Fruit fly (Drosophila melanogaster) whole organism, embryonic: ENCODE data around the gene Ntf-2.

ENCODE experiments used
- Antp ChIP-seq: fragments of 200-800 bp; sonication (Bioruptor generic); optimal IDR thresholded peaks from 3 replicates; lab custom pipeline; 2016; ENCODE audit warnings: missing biosample characterization, missing genetic modification characterization
- Asciz ChIP-seq: fragments of 200-800 bp; sonication (Bioruptor generic); optimal IDR thresholded peaks from 2 replicates; lab custom pipeline; 2017; ENCODE audit warnings: missing biosample characterization, mild to moderate bottlenecking, missing genetic modification characterization, missing genetic modification reagents
- CG10147 ChIP-seq: fragments of 200-800 bp; sonication (Bioruptor generic); optimal IDR thresholded peaks from 2 replicates; lab custom pipeline; 2019; ENCODE audit warnings: missing biosample characterization, mild to moderate bottlenecking, missing genetic modification characterization, moderate library complexity
- CG10209 ChIP-seq: fragments of 200-800 bp; sonication (Bioruptor generic); optimal IDR thresholded peaks from 3 replicates; lab custom pipeline; 2017; ENCODE audit warnings: missing biosample characterization, mild to moderate bottlenecking, missing genetic modification characterization, missing genetic modification reagents
- CG12659 ChIP-seq: fragments of 200-800 bp; sonication (Bioruptor generic); optimal IDR thresholded peaks from 3 replicates; lab custom pipeline; 2017; ENCODE audit warnings: mild to moderate bottlenecking, missing biosample characterization, missing genetic modification reagents, missing genetic modification characterization
- CG13296 ChIP-seq: fragments of 200-800 bp; sonication (Bioruptor generic); optimal IDR thresholded peaks from 3 replicates; lab custom pipeline; 2018; ENCODE audit warnings: missing biosample characterization, mild to moderate bottlenecking, missing genetic modification characterization
- CG13775 ChIP-seq: fragments of 200-800 bp; sonication (Bioruptor generic); optimal IDR thresholded peaks from 3 replicates; lab custom pipeline; 2017; ENCODE audit warnings: missing biosample characterization, mild to moderate bottlenecking, missing genetic modification characterization
- CG15479 ChIP-seq: fragments of 200-800 bp; sonication (Bioruptor generic); optimal IDR thresholded peaks from 3 replicates; lab custom pipeline; 2019; ENCODE audit warnings: missing biosample characterization, mild to moderate bottlenecking, missing genetic modification characterization, moderate library complexity
- CG16813 ChIP-seq: fragments of 200-800 bp; sonication (Bioruptor generic); IDR thresholded peaks from 3 replicates; pipeline ENCODE4 v1.3.6; 2022; ENCODE audit warnings: missing biosample characterization, missing genetic modification characterization; ENCODE audit not compliant: partially characterized antibody
- CG17361 ChIP-seq: fragments of 200-800 bp; sonication (Bioruptor generic); IDR thresholded peaks from 3 replicates; pipeline ENCODE4 v1.3.6; 2022; ENCODE audit warnings: missing biosample characterization, missing genetic modification characterization
- CG17829 ChIP-seq: fragments of 200-800 bp; optimal IDR thresholded peaks from 2 replicates; lab custom pipeline; 2019; ENCODE audit warnings: missing biosample characterization, mild to moderate bottlenecking, missing genetic modification characterization, moderate library complexity
- CG2202 ChIP-seq: fragments of 200-800 bp; sonication (Bioruptor generic); optimal IDR thresholded peaks from 2 replicates; lab custom pipeline; 2018; ENCODE audit warnings: missing biosample characterization, mild to moderate bottlenecking, missing genetic modification characterization
- CG31388 ChIP-seq: fragments of 200-800 bp; sonication (Bioruptor generic); optimal IDR thresholded peaks from 2 replicates; lab custom pipeline; 2016; ENCODE audit warnings: missing biosample characterization, missing genetic modification characterization
- CG31441 ChIP-seq: fragments of 200-800 bp; sonication (Bioruptor generic); IDR thresholded peaks from 2 replicates; pipeline ENCODE4 v1.3.6; 2022; ENCODE audit warnings: missing biosample characterization, missing genetic modification characterization
- CG32772 ChIP-seq: fragments of 200-800 bp; sonication (Bioruptor generic); IDR thresholded peaks from 2 replicates; pipeline ENCODE4 v1.3.6; 2022; ENCODE audit warnings: missing biosample characterization, missing genetic modification characterization
- CG34224 ChIP-seq: fragments of 200-800 bp; sonication (Bioruptor generic); IDR thresholded peaks from 3 replicates; pipeline ENCODE4 v1.3.6; 2022; ENCODE audit warnings: missing biosample characterization, missing genetic modification characterization; ENCODE audit not compliant: partially characterized antibody
- CG4328 ChIP-seq: fragments of 200-800 bp; sonication (Bioruptor generic); optimal IDR thresholded peaks from 3 replicates; lab custom pipeline; 2017; ENCODE audit warnings: missing biosample characterization, missing genetic modification reagents, missing genetic modification characterization
- CG4854 ChIP-seq: fragments of 200-800 bp; sonication (Bioruptor generic); optimal IDR thresholded peaks from 2 replicates; lab custom pipeline; 2016; ENCODE audit warnings: missing biosample characterization, missing genetic modification characterization, inconsistent platforms
- CG6272 ChIP-seq: fragments of 200-800 bp; sonication (Bioruptor generic); IDR thresholded peaks from 2 replicates; pipeline ENCODE4 v1.3.6; 2022; ENCODE audit warnings: missing biosample characterization, missing genetic modification characterization
- CG7271 ChIP-seq: fragments of 200-800 bp; sonication (Bioruptor generic); optimal IDR thresholded peaks from 2 replicates; lab custom pipeline; 2018; ENCODE audit warnings: missing biosample characterization, mild to moderate bottlenecking, missing genetic modification characterization, moderate library complexity
- CG7372 ChIP-seq: fragments of 200-800 bp; sonication (Bioruptor generic); IDR thresholded peaks from 2 replicates; pipeline ENCODE4 v1.3.6; 2022; ENCODE audit warnings: missing biosample characterization, missing genetic modification characterization
- HHEX ChIP-seq: fragments of 200-800 bp; sonication (Bioruptor generic); optimal IDR thresholded peaks from 3 replicates; lab custom pipeline; 2017; ENCODE audit warnings: missing biosample characterization, mild to moderate bottlenecking, missing genetic modification characterization, missing genetic modification reagents
- HLH54F ChIP-seq: fragments of 200-800 bp; sonication (Bioruptor generic); optimal IDR thresholded peaks from 3 replicates; lab custom pipeline; 2016; ENCODE audit warnings: missing biosample characterization, missing genetic modification characterization
- HmgZ ChIP-seq: fragments of 200-800 bp; sonication (Bioruptor generic); optimal IDR thresholded peaks from 2 replicates; lab custom pipeline; 2018; ENCODE audit warnings: missing biosample characterization, mild to moderate bottlenecking, missing genetic modification characterization
- Hmr ChIP-seq: fragments of 200-800 bp; sonication (Bioruptor generic); optimal IDR thresholded peaks from 3 replicates; lab custom pipeline; 2017; ENCODE audit warnings: mild to moderate bottlenecking, missing biosample characterization, missing genetic modification reagents, missing genetic modification characterization
- Neu2 ChIP-seq: fragments of 200-800 bp; sonication (Bioruptor generic); optimal IDR thresholded peaks from 3 replicates; lab custom pipeline; 2016; ENCODE audit warnings: missing biosample characterization, missing genetic modification characterization, borderline replicate concordance
- Nf-YA ChIP-seq: fragments of 200-800 bp; sonication (Bioruptor generic); IDR thresholded peaks from 2 replicates; pipeline ENCODE4 v1.3.6; 2022; ENCODE audit warnings: missing biosample characterization, missing genetic modification characterization
- Rfx ChIP-seq: fragments of 200-800 bp; sonication (Bioruptor generic); IDR thresholded peaks from 2 replicates; pipeline ENCODE4 v1.3.6; 2022; ENCODE audit warnings: missing biosample characterization, missing genetic modification characterization
- Rx ChIP-seq: fragments of 200-800 bp; sonication (Bioruptor generic); IDR thresholded peaks from 2 replicates; pipeline ENCODE4 v1.3.6; 2022; ENCODE audit warnings: missing biosample characterization, missing genetic modification characterization
- Sin3A ChIP-seq: fragments of >200 bp; optimal IDR thresholded peaks from 2 replicates; lab custom pipeline; 2018
- Sox100B ChIP-seq: fragments of 200-800 bp; sonication (Bioruptor generic); optimal IDR thresholded peaks from 3 replicates; lab custom pipeline; 2018; ENCODE audit warnings: missing biosample characterization, mild to moderate bottlenecking, missing genetic modification characterization
- Taf1 ChIP-seq: fragments of 200-800 bp; sonication (Bioruptor generic); IDR thresholded peaks from 2 replicates; pipeline ENCODE4 v1.3.6; 2022; ENCODE audit warnings: missing biosample characterization, missing genetic modification characterization
- Trl ChIP-seq, 3 experiments: fragments of >200 bp in 2 of 3; fragments of 200-800 bp in 1 of 3; sonication (Bioruptor generic) in 1 of 3; optimal IDR thresholded peaks; 2 replicates in 1 of 3; 3 replicates in 2 of 3; lab custom pipeline; 2016 to 2017; ENCODE audit warnings: missing biosample characterization in 1 of 3, missing genetic modification characterization in 1 of 3
- Xrp1 ChIP-seq: fragments of 200-800 bp; sonication (Bioruptor generic); IDR thresholded peaks from 2 replicates; pipeline ENCODE4 v1.3.6; 2022; ENCODE audit warnings: missing biosample characterization, missing genetic modification characterization
- ato ChIP-seq: fragments of 200-800 bp; sonication (Bioruptor generic); IDR thresholded peaks from 2 replicates; pipeline ENCODE4 v1.3.6; 2022; ENCODE audit warnings: missing biosample characterization, missing genetic modification characterization; ENCODE audit not compliant: partially characterized antibody
- bowl ChIP-seq: fragments of 200-800 bp; sonication (Bioruptor generic); IDR thresholded peaks from 2 replicates; pipeline ENCODE4 v1.3.6; 2022; ENCODE audit warnings: missing biosample characterization, missing genetic modification characterization
- ci ChIP-seq: fragments of 200-800 bp; sonication (Bioruptor generic); IDR thresholded peaks from 3 replicates; pipeline ENCODE4 v1.3.6; 2022; ENCODE audit warnings: missing biosample characterization, missing genetic modification characterization
- dmrt99B ChIP-seq: fragments of 200-800 bp; sonication (Bioruptor generic); optimal IDR thresholded peaks from 2 replicates; lab custom pipeline; 2018; ENCODE audit warnings: missing biosample characterization, mild to moderate bottlenecking, missing genetic modification characterization, moderate library complexity
- en ChIP-seq: fragments of 200-800 bp; sonication (Bioruptor generic); optimal IDR thresholded peaks from 2 replicates; lab custom pipeline; 2016; ENCODE audit warnings: missing biosample characterization, missing genetic modification characterization
- ftz-f1 ChIP-seq: fragments of 200-800 bp; sonication (Bioruptor generic); optimal IDR thresholded peaks from 2 replicates; lab custom pipeline; 2016; ENCODE audit warnings: missing biosample characterization, missing genetic modification characterization
- gt ChIP-seq: fragments of 200-800 bp; sonication (Bioruptor generic); IDR thresholded peaks from 2 replicates; pipeline ENCODE4 v1.3.6; 2022; ENCODE audit warnings: missing biosample characterization, missing genetic modification characterization
- lola ChIP-seq, 3 experiments: fragments of >200 bp in 2 of 3; fragments of 200-800 bp in 1 of 3; sonication (Bioruptor generic) in 1 of 3; optimal IDR thresholded peaks; 2 replicates each; lab custom pipeline; 2017 to 2019; ENCODE audit warnings: missing biosample characterization in 3 of 3, missing genetic modification characterization in 3 of 3, mild to moderate bottlenecking in 1 of 3, moderate library complexity in 1 of 3
- mirr ChIP-seq: fragments of 200-800 bp; sonication (Bioruptor generic); optimal IDR thresholded peaks from 3 replicates; lab custom pipeline; 2018; ENCODE audit warnings: missing biosample characterization, mild to moderate bottlenecking, missing genetic modification characterization
- pan ChIP-seq, 4 experiments: fragments of >200 bp in 3 of 4; fragments of 200-800 bp in 1 of 4; sonication (Bioruptor generic) in 1 of 4; optimal IDR thresholded peaks in 3 of 4; IDR thresholded peaks in 1 of 4; 2 replicates each; pipeline versions ENCODE4 v1.3.6 to Lab custom; 2017 to 2022; ENCODE audit warnings: missing biosample characterization in 2 of 4, missing genetic modification characterization in 2 of 4, mixed read lengths in 1 of 4
- pfk ChIP-seq: fragments of 200-800 bp; sonication (Bioruptor generic); optimal IDR thresholded peaks from 2 replicates; lab custom pipeline; 2018; ENCODE audit warnings: missing biosample characterization, mild to moderate bottlenecking, missing genetic modification characterization, moderate library complexity
- pho ChIP-seq: fragments of 200-800 bp; sonication (Bioruptor generic); optimal IDR thresholded peaks from 2 replicates; lab custom pipeline; 2016; ENCODE audit warnings: missing biosample characterization, missing genetic modification characterization
- pum ChIP-seq: fragments of 200-800 bp; sonication (Bioruptor generic); optimal IDR thresholded peaks from 2 replicates; lab custom pipeline; 2016; ENCODE audit warnings: missing biosample characterization, missing genetic modification characterization
- tgo ChIP-seq: fragments of 200-800 bp; sonication (Bioruptor generic); IDR thresholded peaks from 3 replicates; pipeline ENCODE4 v1.3.6; 2022; ENCODE audit warnings: missing biosample characterization, missing genetic modification characterization
- wek ChIP-seq: fragments of 200-800 bp; sonication (Bioruptor generic); optimal IDR thresholded peaks from 3 replicates; lab custom pipeline; 2018; ENCODE audit warnings: missing biosample characterization, mild to moderate bottlenecking, missing genetic modification characterization, moderate library complexity

The Ntf-2 gene

DNA sequence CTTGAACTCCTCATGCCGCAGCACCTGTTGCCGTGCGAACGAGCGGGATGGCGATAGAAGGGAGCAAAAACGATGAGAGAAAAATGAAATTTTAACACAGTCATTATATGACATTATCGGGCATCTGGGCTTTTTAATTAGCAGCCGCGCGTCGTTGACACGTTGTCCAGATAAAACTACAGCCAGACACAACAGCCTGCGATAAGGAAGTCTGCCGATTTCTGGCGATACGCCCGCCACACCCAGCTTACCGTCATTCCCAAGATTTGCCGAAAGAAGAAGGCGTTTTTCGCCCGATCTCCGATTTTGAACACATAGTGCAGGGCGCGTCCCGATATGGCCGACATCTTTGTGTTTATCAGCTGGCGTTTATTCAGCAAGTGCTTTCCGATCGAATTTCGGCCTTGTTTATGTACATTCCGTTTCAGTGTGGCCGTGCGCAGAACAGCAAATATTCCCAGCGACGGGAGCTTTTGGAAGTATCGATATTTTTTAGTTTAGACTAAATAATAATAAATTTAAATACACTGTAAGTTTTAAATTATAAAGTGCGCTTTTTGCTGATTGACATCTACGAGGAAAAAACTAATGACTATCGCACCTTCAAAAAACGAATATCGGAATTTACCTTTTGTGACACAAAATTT lies 7.2 kb upstream of the Ntf-2 start, which contains the start of gene CG1532 (continued):
- TF ChIP-seq CG34224 (GFP tag; lab: Robert Waterston, UW): peak; percentile 58; the same call in 2 of the 3 replicates
- TF ChIP-seq CG17361: no peak
- peak; percentile 17 for TF ChIP-seq Hmr (GFP tag; lab: Kevin White, UChicago)
- no peak for TF ChIP-seq HLH54F
- no peak for TF ChIP-seq CG13775
- TF ChIP-seq CG4328: peak; percentile 1
- no peak for TF ChIP-seq Xrp1
- TF ChIP-seq CG10209 (GFP tag; lab: Kevin White, UChicago): no peak
- TF ChIP-seq CG10147 (GFP tag; lab: Kevin White, UChicago): no peak
- peak; percentile 55 for TF ChIP-seq ftz-f1
- TF ChIP-seq CG32772 (GFP tag; lab: Robert Waterston, UW): no peak
- no peak for TF ChIP-seq Sox100B
- no peak; the same call in 1 of the 2 replicates for TF ChIP-seq bowl (GFP tag; lab: Robert Waterston, UW)
- no peak for TF ChIP-seq dmrt99B (tag; lab: Kevin White, UChicago)
- TF ChIP-seq HmgZ (tag; lab: Kevin White, UChicago): peak; percentile 51
- no peak for TF ChIP-seq CG6272 (GFP tag; lab: Robert Waterston, UW)
- no peak for TF ChIP-seq pfk (GFP tag; lab: Kevin White, UChicago)
- peak; percentile 41; the same call in 1 of the 3 replicates for TF ChIP-seq CG16813
- no peak for TF ChIP-seq Asciz (GFP tag; lab: Kevin White, UChicago)
- peak; percentile 64 for TF ChIP-seq mirr (GFP tag; lab: Kevin White, UChicago)
- TF ChIP-seq Rfx (GFP tag; lab: Robert Waterston, UW): 0 out of 2 replicates have a peak, but pooled peaks have one; percentile 6
- peak; percentile 38; the same call in 1 of the 2 replicates for TF ChIP-seq CG31441 (GFP tag; lab: Robert Waterston, UW)
- TF ChIP-seq pum (GFP tag; lab: Kevin White, UChicago): no peak
- TF ChIP-seq Nf-YA (GFP tag; lab: Robert Waterston, UW): no peak
- no peak for TF ChIP-seq CG15479 (GFP tag; lab: Kevin White, UChicago)
- TF ChIP-seq Taf1 (GFP tag; lab: Robert Waterston, UW): no peak
- no peak for TF ChIP-seq Sin3A
- no peak for TF ChIP-seq CG13296 (GFP tag; lab: Kevin White, UChicago)
- TF ChIP-seq wek (GFP tag; lab: Kevin White, UChicago): no peak
- no peak for TF ChIP-seq CG7271 (tag; lab: Kevin White, UChicago)
- TF ChIP-seq tgo (GFP tag; lab: Robert Waterston, UW): no peak
- peak; percentile 61 for TF ChIP-seq CG12659 (GFP tag; lab: Kevin White, UChicago)
- no peak for TF ChIP-seq Antp (GFP tag; lab: Kevin White, UChicago)
- no peak for TF ChIP-seq CG2202 (tag; lab: Kevin White, UChicago)
- TF ChIP-seq ato: no peak; the same call in 1 of the 2 replicates
- no peak for TF ChIP-seq Trl (optimal IDR thresholded peaks at IDR 0.05; lab: Kevin White, UChicago)
- TF ChIP-seq Trl (GFP tag; optimal IDR thresholded peaks at IDR 0.05; lab: Kevin White, UChicago): no peak
- TF ChIP-seq pho (GFP tag; lab: Kevin White, UChicago): no peak
- TF ChIP-seq Rx (GFP tag; lab: Robert Waterston, UW): no peak
- TF ChIP-seq pan (optimal IDR thresholded peaks at IDR 0.05; lab: Kevin White, UChicago): no peak
- TF ChIP-seq pan (GFP tag; optimal IDR thresholded peaks at IDR 0.05 in 1 of 2, IDR thresholded peaks at IDR 0.05 in 1 of 2): no peak
- no peak for TF ChIP-seq CG17829 (tag; lab: Kevin White, UChicago)
- TF ChIP-seq ci (GFP tag; lab: Robert Waterston, UW): no peak
- TF ChIP-seq HHEX (GFP tag; lab: Kevin White, UChicago): no peak
- no peak for TF ChIP-seq CG31388 (GFP tag; lab: Kevin White, UChicago)
- TF ChIP-seq lola (GFP tag; optimal IDR thresholded peaks at IDR 0.05; lab: Kevin White, UChicago): no peak
- no peak for TF ChIP-seq CG4854 (GFP tag; lab: Kevin White, UChicago)
- TF ChIP-seq CG7372 (GFP tag; lab: Robert Waterston, UW): no peak
- TF ChIP-seq Neu2 (GFP tag; lab: Kevin White, UChicago): no peak
- TF ChIP-seq en: no peak
- TF ChIP-seq gt (GFP tag; lab: Robert Waterston, UW): no peak
